Worm (Caenorhabditis elegans): ENCODE measurements around the gene K08D9.9.

- no peak for TF ChIP-seq flt-1 (GFP tag; IDR thresholded peaks at IDR 0.05)
- TF ChIP-seq tab-1 (GFP tag; IDR thresholded peaks at IDR 0.05), result no peak
- TF ChIP-seq ref-1 (GFP tag; conservative IDR thresholded peaks at IDR 0.05), result no peak
- TF ChIP-seq cog-1 (tag; optimal IDR thresholded peaks at IDR 0.05), result no peak
- TF ChIP-seq ztf-23 (GFP tag; IDR thresholded peaks at IDR 0.05), result no peak
Observed at ce11 chrV:3282957-3283356, 46.4 kb upstream of the K08D9.9 start, which contains the start of gene str-64.

Measured in whole organism, midembryonic.